Fruit fly (Drosophila melanogaster) whole organism, embryonic: ENCODE measurements around the gene Rab3GAP1.

Experiments
- Atf-2 ChIP-seq: fragments of 200-800 bp; sonication (Bioruptor generic); optimal IDR thresholded peaks from 2 replicates; lab custom pipeline; 2016; ENCODE audit warnings: missing biosample characterization, missing genetic modification characterization
- B-H1 ChIP-seq: fragments of 200-800 bp; sonication (Bioruptor generic); IDR thresholded peaks from 3 replicates; pipeline ENCODE4 v1.3.6; 2022; ENCODE audit warnings: missing biosample characterization, missing genetic modification characterization
- CG10267 ChIP-seq: fragments of 200-800 bp; sonication (Bioruptor generic); optimal IDR thresholded peaks from 2 replicates; lab custom pipeline; 2018; ENCODE audit warnings: missing biosample characterization, mild to moderate bottlenecking, missing genetic modification characterization, moderate library complexity
- CG10654 ChIP-seq: fragments of 200-800 bp; sonication (Bioruptor generic); optimal IDR thresholded peaks from 2 replicates; lab custom pipeline; 2016; ENCODE audit warnings: missing biosample characterization, missing genetic modification characterization
- CG11085 ChIP-seq: fragments of 200-800 bp; sonication (Bioruptor generic); IDR thresholded peaks from 2 replicates; pipeline ENCODE4 v1.3.6; 2022; ENCODE audit warnings: missing biosample characterization, missing genetic modification characterization
- CG11560 ChIP-seq: fragments of 200-800 bp; sonication (Bioruptor generic); IDR thresholded peaks from 3 replicates; pipeline ENCODE4 v1.3.6; 2022; ENCODE audit warnings: missing biosample characterization, missing genetic modification characterization
- CG12104 ChIP-seq: fragments of 200-800 bp; sonication (Bioruptor generic); optimal IDR thresholded peaks from 3 replicates; lab custom pipeline; 2016; ENCODE audit warnings: missing biosample characterization, missing genetic modification characterization
- CG12659 ChIP-seq: fragments of 200-800 bp; sonication (Bioruptor generic); optimal IDR thresholded peaks from 3 replicates; lab custom pipeline; 2017; ENCODE audit warnings: mild to moderate bottlenecking, missing biosample characterization, missing genetic modification reagents, missing genetic modification characterization
- CG13775 ChIP-seq: fragments of 200-800 bp; sonication (Bioruptor generic); optimal IDR thresholded peaks from 3 replicates; lab custom pipeline; 2017; ENCODE audit warnings: missing biosample characterization, mild to moderate bottlenecking, missing genetic modification characterization
- CG15514 ChIP-seq: fragments of 200-800 bp; sonication (Bioruptor generic); optimal IDR thresholded peaks from 3 replicates; lab custom pipeline; 2017; ENCODE audit warnings: missing biosample characterization, missing genetic modification characterization, mild to moderate bottlenecking, moderate library complexity, missing genetic modification reagents
- CG2199 ChIP-seq: fragments of 200-800 bp; sonication (Bioruptor generic); IDR thresholded peaks from 3 replicates; pipeline ENCODE4 v1.3.6; 2022; ENCODE audit warnings: missing biosample characterization, missing genetic modification characterization
- CG31365 ChIP-seq: fragments of 200-800 bp; sonication (Bioruptor generic); optimal IDR thresholded peaks from 2 replicates; lab custom pipeline; 2018; ENCODE audit warnings: missing biosample characterization, mild to moderate bottlenecking, missing genetic modification characterization
- CG42726 ChIP-seq: fragments of 200-800 bp; sonication (Bioruptor generic); IDR thresholded peaks from 2 replicates; pipeline ENCODE4 v1.3.6; 2022; ENCODE audit warnings: missing biosample characterization, missing genetic modification characterization; ENCODE audit not compliant: partially characterized antibody
- CG5953 ChIP-seq: fragments of 200-800 bp; sonication (Bioruptor generic); IDR thresholded peaks from 2 replicates; pipeline ENCODE4 v1.3.6; 2022; ENCODE audit warnings: missing biosample characterization, missing genetic modification characterization
- CG6272 ChIP-seq: fragments of 200-800 bp; sonication (Bioruptor generic); IDR thresholded peaks from 2 replicates; pipeline ENCODE4 v1.3.6; 2022; ENCODE audit warnings: missing biosample characterization, missing genetic modification characterization
- CG6791 ChIP-seq: fragments of 200-800 bp; sonication (Bioruptor generic); IDR thresholded peaks from 3 replicates; pipeline ENCODE4 v1.3.6; 2022; ENCODE audit warnings: missing biosample characterization, missing genetic modification characterization; ENCODE audit not compliant: partially characterized antibody
- CG7786 ChIP-seq: fragments of 200-800 bp; sonication (Bioruptor generic); optimal IDR thresholded peaks from 2 replicates; lab custom pipeline; 2016; ENCODE audit warnings: missing biosample characterization, missing genetic modification characterization
- CG8359 ChIP-seq: fragments of 200-800 bp; sonication (Bioruptor generic); optimal IDR thresholded peaks from 2 replicates; lab custom pipeline; 2017; ENCODE audit warnings: missing biosample characterization, mild to moderate bottlenecking, missing genetic modification characterization, borderline replicate concordance
- CG9609 ChIP-seq: fragments of 200-800 bp; sonication (Bioruptor generic); optimal IDR thresholded peaks from 3 replicates; lab custom pipeline; 2016; ENCODE audit warnings: missing biosample characterization, missing genetic modification characterization
- Doc2 ChIP-seq: fragments of 200-800 bp; sonication (Bioruptor generic); IDR thresholded peaks from 2 replicates; pipeline ENCODE4 v1.3.6; 2022; ENCODE audit warnings: missing biosample characterization, missing genetic modification characterization
- Hmr ChIP-seq: fragments of 200-800 bp; sonication (Bioruptor generic); optimal IDR thresholded peaks from 3 replicates; lab custom pipeline; 2017; ENCODE audit warnings: mild to moderate bottlenecking, missing biosample characterization, missing genetic modification reagents, missing genetic modification characterization
- Hr3 ChIP-seq: fragments of 200-800 bp; sonication (Bioruptor generic); optimal IDR thresholded peaks from 3 replicates; lab custom pipeline; 2016; ENCODE audit warnings: missing biosample characterization, missing genetic modification characterization
- Med ChIP-seq: fragments of 200-800 bp; sonication (Bioruptor generic); peaks from one replicate; lab custom pipeline; 2016; ENCODE audit warnings: missing biosample characterization, missing genetic modification characterization, mild to moderate bottlenecking, inconsistent platforms, moderate library complexity
- Rx ChIP-seq: fragments of 200-800 bp; sonication (Bioruptor generic); IDR thresholded peaks from 2 replicates; pipeline ENCODE4 v1.3.6; 2022; ENCODE audit warnings: missing biosample characterization, missing genetic modification characterization
- Scr ChIP-seq: fragments of 200-800 bp; sonication (Bioruptor generic); IDR thresholded peaks from 2 replicates; pipeline ENCODE4 v1.3.6; 2022; ENCODE audit warnings: missing biosample characterization, missing genetic modification characterization; ENCODE audit not compliant: partially characterized antibody
- Spps ChIP-seq: fragments of 200-800 bp; sonication (Bioruptor generic); optimal IDR thresholded peaks from 2 replicates; lab custom pipeline; 2018; ENCODE audit warnings: missing biosample characterization, mild to moderate bottlenecking, missing genetic modification characterization
- Stat92E ChIP-seq, 3 experiments: fragments of >200 bp in 2 of 3; fragments of 200-800 bp in 1 of 3; sonication (Bioruptor generic) in 1 of 3; optimal IDR thresholded peaks; 2 replicates each; lab custom pipeline; 2017 to 2019; ENCODE audit warnings: missing biosample characterization in 3 of 3, missing genetic modification characterization in 3 of 3, mild to moderate bottlenecking in 1 of 3, moderate library complexity in 1 of 3
- aop ChIP-seq: fragments of 200-800 bp; sonication (Bioruptor generic); IDR thresholded peaks from 2 replicates; pipeline ENCODE4 v1.3.6; 2022; ENCODE audit warnings: missing biosample characterization, missing genetic modification characterization
- bcd ChIP-seq: fragments of 200-800 bp; sonication (Bioruptor generic); optimal IDR thresholded peaks from 2 replicates; lab custom pipeline; 2017; ENCODE audit warnings: missing biosample characterization, mild to moderate bottlenecking, missing genetic modification characterization
- cas ChIP-seq: fragments of 200-800 bp; sonication (Bioruptor generic); IDR thresholded peaks from 2 replicates; pipeline ENCODE4 v1.3.6; 2022; ENCODE audit warnings: missing biosample characterization, missing genetic modification characterization
- crp ChIP-seq, 2 experiments: fragments of 200-800 bp; sonication (Bioruptor generic); optimal IDR thresholded peaks; 2 replicates in 1 of 2; 3 replicates in 1 of 2; lab custom pipeline; 2017; ENCODE audit warnings: missing biosample characterization in 2 of 2, missing genetic modification characterization in 2 of 2, mild to moderate bottlenecking in 1 of 2, moderate library complexity in 1 of 2
- dati ChIP-seq: fragments of 200-800 bp; sonication (Bioruptor generic); IDR thresholded peaks from 2 replicates; pipeline ENCODE4 v1.3.6; 2022; ENCODE audit warnings: missing biosample characterization, missing genetic modification characterization
- dysf ChIP-seq: fragments of 200-800 bp; sonication (Bioruptor generic); IDR thresholded peaks from 3 replicates; pipeline ENCODE4 v1.3.6; 2022; ENCODE audit warnings: missing biosample characterization, missing genetic modification characterization
- gsb-n ChIP-seq: fragments of 200-800 bp; sonication (Bioruptor generic); optimal IDR thresholded peaks from 3 replicates; lab custom pipeline; 2018; ENCODE audit warnings: missing biosample characterization, mild to moderate bottlenecking, missing genetic modification characterization
- h ChIP-seq: fragments of >200 bp; optimal IDR thresholded peaks from 2 replicates; lab custom pipeline; 2017
- nau ChIP-seq: fragments of 200-800 bp; sonication (Bioruptor generic); optimal IDR thresholded peaks from 3 replicates; lab custom pipeline; 2017; ENCODE audit warnings: missing biosample characterization, mild to moderate bottlenecking, missing genetic modification characterization, missing genetic modification reagents
- nom ChIP-seq: fragments of 200-800 bp; sonication (Bioruptor generic); optimal IDR thresholded peaks from 2 replicates; lab custom pipeline; 2017; ENCODE audit warnings: missing biosample characterization, missing genetic modification characterization, mild to moderate bottlenecking, moderate library complexity, missing genetic modification reagents
- prd ChIP-seq, 3 experiments: fragments of >200 bp in 2 of 3; fragments of 200-800 bp in 1 of 3; sonication (Bioruptor generic) in 1 of 3; optimal IDR thresholded peaks in 2 of 3; IDR thresholded peaks in 1 of 3; 2 replicates in 2 of 3; 3 replicates in 1 of 3; pipeline versions ENCODE4 v1.3.6 to Lab custom; 2017 to 2022; ENCODE audit warnings: missing biosample characterization in 1 of 3, missing genetic modification characterization in 1 of 3
- ro ChIP-seq: fragments of 200-800 bp; sonication (Bioruptor generic); IDR thresholded peaks from 2 replicates; pipeline ENCODE4 v1.3.6; 2022; ENCODE audit warnings: missing biosample characterization, missing genetic modification characterization
- sc ChIP-seq, 3 experiments: fragments of >200 bp in 2 of 3; fragments of 200-800 bp in 1 of 3; sonication (Bioruptor generic) in 1 of 3; optimal IDR thresholded peaks; 2 replicates in 2 of 3; 3 replicates in 1 of 3; lab custom pipeline; 2017; ENCODE audit warnings: mild to moderate bottlenecking in 1 of 3, missing biosample characterization in 1 of 3, missing genetic modification characterization in 1 of 3, missing genetic modification reagents in 1 of 3
- sd ChIP-seq: fragments of 200-800 bp; sonication (Bioruptor generic); optimal IDR thresholded peaks from 3 replicates; lab custom pipeline; 2018; ENCODE audit warnings: missing biosample characterization, mild to moderate bottlenecking, missing genetic modification characterization, moderate library complexity
- so ChIP-seq: fragments of 200-800 bp; sonication (Bioruptor generic); IDR thresholded peaks from 3 replicates; pipeline ENCODE4 v1.3.6; 2022; ENCODE audit warnings: missing biosample characterization, missing genetic modification characterization
- sob ChIP-seq: fragments of 200-800 bp; sonication (Bioruptor generic); IDR thresholded peaks from 2 replicates; pipeline ENCODE4 v1.3.6; 2022; ENCODE audit warnings: missing biosample characterization, missing genetic modification characterization
- sqz ChIP-seq: fragments of 200-800 bp; sonication (Bioruptor generic); optimal IDR thresholded peaks from 3 replicates; lab custom pipeline; 2018; ENCODE audit warnings: missing biosample characterization, mild to moderate bottlenecking, missing genetic modification characterization
- stc ChIP-seq: fragments of 200-800 bp; sonication (Bioruptor generic); IDR thresholded peaks from 2 replicates; pipeline ENCODE4 v1.3.6; 2022; ENCODE audit warnings: missing biosample characterization, missing genetic modification characterization
- vnd ChIP-seq: fragments of 200-800 bp; sonication (Bioruptor generic); IDR thresholded peaks from 3 replicates; pipeline ENCODE4 v1.3.6; 2022; ENCODE audit warnings: missing biosample characterization, missing genetic modification characterization; ENCODE audit not compliant: partially characterized antibody
- vvl ChIP-seq: fragments of 200-800 bp; sonication (Bioruptor generic); IDR thresholded peaks from 2 replicates; pipeline ENCODE4 v1.3.6; 2022; ENCODE audit warnings: missing biosample characterization, missing genetic modification characterization
- wor ChIP-seq: fragments of 200-800 bp; sonication (Bioruptor generic); IDR thresholded peaks from 2 replicates; pipeline ENCODE4 v1.3.6; 2022; ENCODE audit warnings: missing biosample characterization, missing genetic modification characterization

Gene Rab3GAP1

DNA sequence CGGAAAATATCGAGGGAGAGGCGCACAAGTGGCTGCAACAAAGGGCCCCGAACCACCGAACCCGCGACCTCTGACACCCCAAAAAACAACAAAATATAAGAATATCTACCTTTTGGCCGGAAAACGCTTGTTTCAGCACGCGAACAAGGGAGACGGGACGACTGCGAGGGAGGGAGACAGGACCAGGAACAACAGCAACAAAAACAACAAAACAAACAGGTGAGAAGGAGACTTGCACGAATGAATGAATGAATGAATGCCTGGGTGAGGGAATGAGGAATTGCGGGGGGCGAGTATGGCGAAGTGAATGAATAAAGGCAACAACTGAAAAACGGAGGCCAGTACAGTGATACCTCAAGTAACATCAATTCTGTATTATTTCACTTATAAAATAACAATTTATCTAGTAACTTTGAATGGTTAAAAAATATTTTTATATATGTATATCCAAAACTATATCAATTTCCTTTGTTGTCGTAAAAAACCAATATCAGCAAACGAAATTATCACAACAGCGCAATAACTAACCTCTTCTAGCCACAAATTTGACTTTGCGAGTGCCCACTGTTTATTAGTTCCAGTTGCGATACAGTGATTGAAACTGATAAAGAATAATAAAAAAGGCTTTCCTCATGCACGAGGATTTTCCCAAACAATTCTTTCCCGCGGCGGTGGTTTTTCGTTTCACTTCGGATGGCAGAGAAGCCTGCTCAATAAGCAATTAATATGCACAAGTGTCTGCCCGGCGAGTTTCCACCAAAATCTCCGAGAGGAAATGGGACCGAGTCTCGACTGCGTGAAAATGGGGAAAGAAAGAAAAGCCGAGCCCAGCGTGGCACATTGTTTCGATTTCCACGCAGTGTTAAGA is 54.0 kb downstream of the Rab3GAP1 start (continued):
- TF ChIP-seq CG42726 (GFP tag; lab: Robert Waterston, UW), result no peak
- TF ChIP-seq Med (GFP tag; lab: Kevin White, UChicago), result no peak
- no peak for TF ChIP-seq Spps (tag; lab: Kevin White, UChicago)
- no peak for TF ChIP-seq aop (GFP tag; lab: Robert Waterston, UW)
- no peak for TF ChIP-seq CG15514 (GFP tag; lab: Kevin White, UChicago)
- TF ChIP-seq cas (GFP tag; lab: Robert Waterston, UW), result no peak
- no peak for TF ChIP-seq vnd (GFP tag; lab: Robert Waterston, UW)
- TF ChIP-seq nau (GFP tag; lab: Kevin White, UChicago), result no peak
- TF ChIP-seq CG6791, result no peak
- no peak for TF ChIP-seq CG6272 (GFP tag; lab: Robert Waterston, UW)
- no peak for TF ChIP-seq prd (optimal IDR thresholded peaks at IDR 0.05; lab: Kevin White, UChicago)
- TF ChIP-seq prd (GFP tag; IDR thresholded peaks at IDR 0.05; lab: Robert Waterston, UW), result no peak; the same call in 2 of the 3 replicates
- TF ChIP-seq h, result no peak
- TF ChIP-seq ro, result no peak
- no peak for TF ChIP-seq CG8359
- TF ChIP-seq CG12659 (GFP tag; lab: Kevin White, UChicago), result no peak
- TF ChIP-seq nom (GFP tag; lab: Kevin White, UChicago), result no peak
- 0 out of 3 replicates have a peak, but pooled peaks have one; percentile 20 for TF ChIP-seq dysf
- TF ChIP-seq wor (GFP tag; lab: Robert Waterston, UW), result no peak
- no peak for TF ChIP-seq Scr
- no peak for TF ChIP-seq CG5953
- TF ChIP-seq gsb-n, result peak; percentile 77
- no peak for TF ChIP-seq Rx (GFP tag; lab: Robert Waterston, UW)
- peak; percentile 97 for TF ChIP-seq CG2199 (GFP tag; lab: Robert Waterston, UW)
- TF ChIP-seq CG13775 (GFP tag; lab: Kevin White, UChicago), result peak; percentile 4
- TF ChIP-seq CG7786 (GFP tag; lab: Kevin White, UChicago), result no peak
- no peak for TF ChIP-seq CG10654
- TF ChIP-seq Atf-2 (GFP tag; lab: Kevin White, UChicago), result no peak
- TF ChIP-seq CG11560 (tag; lab: Robert Waterston, UW), result no peak
- peak; percentile 45 for TF ChIP-seq CG10267 (tag; lab: Kevin White, UChicago)
- no peak for TF ChIP-seq B-H1 (GFP tag; lab: Robert Waterston, UW)
- TF ChIP-seq vvl (GFP tag; lab: Robert Waterston, UW), result 0 out of 2 replicates have a peak, but pooled peaks have one; percentile 28
- no peak for TF ChIP-seq CG11085 (GFP tag; lab: Robert Waterston, UW)
- no peak for TF ChIP-seq bcd
- no peak for TF ChIP-seq sc (optimal IDR thresholded peaks at IDR 0.05; lab: Kevin White, UChicago)
- no peak for TF ChIP-seq sc (GFP tag; optimal IDR thresholded peaks at IDR 0.05; lab: Kevin White, UChicago)
- no peak for TF ChIP-seq CG31365 (tag; lab: Kevin White, UChicago)
- TF ChIP-seq Hmr (GFP tag; lab: Kevin White, UChicago), result no peak
- no peak for TF ChIP-seq stc
- TF ChIP-seq CG9609, result no peak
- TF ChIP-seq so (GFP tag; lab: Robert Waterston, UW), result no peak
- peak; percentile 51 for TF ChIP-seq sqz (GFP tag; lab: Kevin White, UChicago)
- no peak for TF ChIP-seq crp (GFP tag; optimal IDR thresholded peaks at IDR 0.05; lab: Kevin White, UChicago)
- no peak for TF ChIP-seq Hr3
- no peak for TF ChIP-seq sob (GFP tag; lab: Robert Waterston, UW)
- TF ChIP-seq sd (tag; lab: Kevin White, UChicago), result no peak
- TF ChIP-seq dati (GFP tag; lab: Robert Waterston, UW), result no peak
- TF ChIP-seq Doc2, result no peak
- no peak for TF ChIP-seq CG12104 (GFP tag; lab: Kevin White, UChicago)
- TF ChIP-seq Stat92E (GFP tag; optimal IDR thresholded peaks at IDR 0.05; lab: Kevin White, UChicago), result no peak
